Worm (Caenorhabditis elegans) whole organism, L1 larva: Measurements from ENCODE around the gene srx-54.
"Not testable (repeated sequence)": the region's sequence is repeated elsewhere in the genome, so short reads cannot be mapped to it uniquely, and the experiment has no call there.

ENCODE experiments used
- ama-1 ChIP-seq: fragments of 150-350 bp; optimal IDR thresholded peaks from 2 replicates; lab custom pipeline; 2014
- mef-2 ChIP-seq: fragments of 150-350 bp; optimal IDR thresholded peaks from 2 replicates; lab custom pipeline; 2014; ENCODE audit warnings: missing biosample characterization, missing genetic modification characterization
- nhr-28 ChIP-seq: fragments of 150-350 bp; optimal IDR thresholded peaks from 2 replicates; lab custom pipeline; 2014; ENCODE audit warnings: missing biosample characterization, missing genetic modification characterization
- nhr-77 ChIP-seq: fragments of 150-350 bp; optimal IDR thresholded peaks from 2 replicates; lab custom pipeline; 2014; ENCODE audit warnings: missing biosample characterization, missing genetic modification characterization
- zag-1 ChIP-seq: fragments of 150-350 bp; optimal IDR thresholded peaks from 2 replicates; lab custom pipeline; 2014; ENCODE audit warnings: missing biosample characterization, missing genetic modification characterization
- ztf-11 ChIP-seq, 2 experiments: sonication (generic microtip); optimal IDR thresholded peaks; 2 replicates each; lab custom pipeline; 2016 to 2017; ENCODE audit warnings: missing genetic modification characterization in 2 of 2, missing biosample characterization in 1 of 2, missing compliant biosample characterization in 1 of 2

- TF ChIP-seq nhr-28 (tag; lab: Kevin White, UChicago); ama-1 (lab: Kevin White, UChicago); nhr-77 (tag; lab: Kevin White, UChicago); ztf-11 (tag; optimal IDR thresholded peaks at IDR 0.05; lab: Kevin White, UChicago); mef-2 (tag; lab: Kevin White, UChicago); zag-1 (tag; lab: Kevin White, UChicago): not testable (repeated sequence)
Observed at ce11 chrV:17022100-17022499, 47.1 kb downstream of the srx-54 start.
